Worm (Caenorhabditis elegans) whole organism, late embryonic: ENCODE results near the gene rab-30.

Experiments used
- C38D4.7 ChIP-seq: fragments of 200-800 bp; sonication (Bioruptor generic); optimal IDR thresholded peaks from 2 replicates; lab custom pipeline; 2018; ENCODE audit warnings: mild to moderate bottlenecking, missing genetic modification characterization, moderate library complexity, missing compliant biosample characterization
- K02D7.2 ChIP-seq: sonication (generic microtip); optimal IDR thresholded peaks from 2 replicates; lab custom pipeline; 2017; ENCODE audit warnings: mild to moderate bottlenecking, missing genetic modification characterization, missing compliant biosample characterization
- K09A11.1 ChIP-seq: sonication (generic microtip); optimal IDR thresholded peaks from 2 replicates; lab custom pipeline; 2017; ENCODE audit warnings: antibody characterized with exemption, mild to moderate bottlenecking, missing genetic modification characterization, missing compliant biosample characterization; ENCODE audit not compliant: insufficient read depth
- T23F11.4 ChIP-seq: fragments of 200-800 bp; sonication (Bioruptor generic); optimal IDR thresholded peaks from 2 replicates; lab custom pipeline; 2018; ENCODE audit warnings: mild to moderate bottlenecking, missing genetic modification characterization, missing compliant biosample characterization
- Y22D7AL.16 ChIP-seq: sonication (generic microtip); optimal IDR thresholded peaks from 2 replicates; lab custom pipeline; 2016; ENCODE audit warnings: missing genetic modification characterization, missing compliant biosample characterization
- ceh-22 ChIP-seq: sonication (generic microtip); optimal IDR thresholded peaks from 2 replicates; lab custom pipeline; 2017; ENCODE audit warnings: missing biosample characterization, missing genetic modification characterization
- ceh-24 ChIP-seq: sonication (generic microtip); optimal IDR thresholded peaks from 2 replicates; lab custom pipeline; 2016; ENCODE audit warnings: mild to moderate bottlenecking, missing genetic modification characterization, missing compliant biosample characterization
- ceh-48 ChIP-seq: sonication (generic microtip); optimal IDR thresholded peaks from 2 replicates; lab custom pipeline; 2016; ENCODE audit warnings: missing genetic modification characterization, inconsistent platforms, missing compliant biosample characterization
- ceh-6 ChIP-seq: fragments of 200-800 bp; sonication (Bioruptor generic); optimal IDR thresholded peaks from 2 replicates; lab custom pipeline; 2018; ENCODE audit warnings: mild to moderate bottlenecking, missing genetic modification characterization, missing compliant biosample characterization
- che-1 ChIP-seq: sonication (generic microtip); optimal IDR thresholded peaks from 2 replicates; lab custom pipeline; 2016; ENCODE audit warnings: mild to moderate bottlenecking, missing genetic modification characterization, missing compliant biosample characterization
- dmd-4 ChIP-seq: sonication (generic microtip); optimal IDR thresholded peaks from 2 replicates; lab custom pipeline; 2016; ENCODE audit warnings: borderline replicate concordance, missing genetic modification characterization, missing compliant biosample characterization
- elt-2 ChIP-seq: sonication (generic microtip); optimal IDR thresholded peaks from 2 replicates; lab custom pipeline; 2016; ENCODE audit warnings: missing genetic modification reagents, missing genetic modification characterization, missing compliant biosample characterization
- ets-4 ChIP-seq: sonication (generic microtip); optimal IDR thresholded peaks from 2 replicates; lab custom pipeline; 2016; ENCODE audit warnings: missing genetic modification characterization, missing compliant biosample characterization
- eyg-1 ChIP-seq: sonication (generic microtip); optimal IDR thresholded peaks from 2 replicates; lab custom pipeline; 2016; ENCODE audit warnings: missing genotype, missing genetic modification characterization, missing compliant biosample characterization
- fkh-10 ChIP-seq: fragments of 150-350 bp; optimal IDR thresholded peaks from 2 replicates; lab custom pipeline; 2014; ENCODE audit warnings: missing biosample characterization, missing genetic modification reagents, missing genetic modification characterization
- fkh-6 ChIP-seq: sonication (generic microtip); optimal IDR thresholded peaks from 2 replicates; lab custom pipeline; 2016; ENCODE audit warnings: missing genetic modification characterization, missing compliant biosample characterization
- hlh-13 ChIP-seq: fragments of 200-800 bp; sonication (Bioruptor generic); optimal IDR thresholded peaks from 2 replicates; lab custom pipeline; 2018; ENCODE audit warnings: mild to moderate bottlenecking, missing genetic modification characterization, missing compliant biosample characterization
- hlh-6 ChIP-seq: sonication (generic microtip); optimal IDR thresholded peaks from 2 replicates; lab custom pipeline; 2016; ENCODE audit warnings: missing genotype, missing genetic modification characterization, missing compliant biosample characterization
- lin-11 ChIP-seq: fragments of 200-800 bp; sonication (Bioruptor generic); optimal IDR thresholded peaks from 2 replicates; lab custom pipeline; 2018; ENCODE audit warnings: mild to moderate bottlenecking, missing genetic modification characterization, missing compliant biosample characterization
- madf-2 ChIP-seq: sonication (generic microtip); optimal IDR thresholded peaks from 2 replicates; lab custom pipeline; 2017; ENCODE audit warnings: missing genetic modification characterization, missing compliant biosample characterization
- mec-3 ChIP-seq: sonication (generic microtip); optimal IDR thresholded peaks from 2 replicates; lab custom pipeline; 2016; ENCODE audit warnings: borderline replicate concordance, missing genetic modification characterization, missing compliant biosample characterization
- nhr-11 ChIP-seq: fragments of 150-350 bp; optimal IDR thresholded peaks from 2 replicates; lab custom pipeline; 2014; ENCODE audit warnings: missing biosample characterization, missing genetic modification characterization
- npax-4 ChIP-seq: sonication (generic microtip); optimal IDR thresholded peaks from 2 replicates; lab custom pipeline; 2016; ENCODE audit warnings: missing genetic modification characterization, missing compliant biosample characterization
- odd-2 ChIP-seq: sonication (generic microtip); optimal IDR thresholded peaks from 2 replicates; lab custom pipeline; 2017; ENCODE audit warnings: antibody characterized with exemption, mild to moderate bottlenecking, missing genetic modification characterization, missing compliant biosample characterization
- pag-3 ChIP-seq: sonication (generic microtip); optimal IDR thresholded peaks from 2 replicates; lab custom pipeline; 2016; ENCODE audit warnings: missing compliant biosample characterization, missing genetic modification characterization, borderline replicate concordance
- pat-9 ChIP-seq: fragments of 200-800 bp; sonication (Bioruptor generic); optimal IDR thresholded peaks from 2 replicates; lab custom pipeline; 2018; ENCODE audit warnings: mild to moderate bottlenecking, missing genetic modification characterization, moderate library complexity, missing compliant biosample characterization
- pax-1 ChIP-seq: fragments of 150-350 bp; optimal IDR thresholded peaks from 2 replicates; lab custom pipeline; 2014; ENCODE audit warnings: missing biosample characterization, missing genetic modification characterization
- pha-4 ChIP-seq: fragments of 150-350 bp; optimal IDR thresholded peaks from 2 replicates; lab custom pipeline; 2018; ENCODE audit warnings: missing biosample characterization, missing genetic modification reagents, missing genetic modification characterization
- pros-1 ChIP-seq: fragments of 150-350 bp; optimal IDR thresholded peaks from 2 replicates; lab custom pipeline; 2014; ENCODE audit warnings: missing biosample characterization, missing genetic modification reagents, missing genetic modification characterization
- ref-2 ChIP-seq: sonication (generic microtip); optimal IDR thresholded peaks from 2 replicates; lab custom pipeline; 2016; ENCODE audit warnings: missing genetic modification characterization, missing compliant biosample characterization
- sox-4 ChIP-seq: sonication (generic microtip); optimal IDR thresholded peaks from 2 replicates; lab custom pipeline; 2017; ENCODE audit warnings: mild to moderate bottlenecking, missing genetic modification characterization, inconsistent platforms, missing compliant biosample characterization
- unc-42 ChIP-seq: sonication (generic microtip); optimal IDR thresholded peaks from 2 replicates; lab custom pipeline; 2016; ENCODE audit warnings: missing genotype, missing genetic modification characterization, missing compliant biosample characterization
- unc-55 ChIP-seq: sonication (generic microtip); optimal IDR thresholded peaks from 2 replicates; lab custom pipeline; 2017; ENCODE audit warnings: missing biosample characterization, missing genetic modification reagents, missing genetic modification characterization
- unc-86 ChIP-seq: sonication (generic microtip); optimal IDR thresholded peaks from 2 replicates; lab custom pipeline; 2016; ENCODE audit warnings: missing genetic modification characterization, missing compliant biosample characterization
- zip-5 ChIP-seq: sonication (generic microtip); optimal IDR thresholded peaks from 2 replicates; lab custom pipeline; 2016; ENCODE audit warnings: missing genetic modification characterization, missing compliant biosample characterization

Gene rab-30

ce11 chrIII:10560296-10560695 lies at the start of gene rab-30:
Gene rab-30, plus strand, starts transcription at chrIII:10560596.
- TF ChIP-seq lin-11 (tag; lab: Kevin White, UChicago) (no peak), fkh-6 (tag; lab: Kevin White, UChicago) (no peak), unc-42 (no peak), mec-3 (no peak), che-1 (tag; lab: Kevin White, UChicago) (no peak), elt-2 (tag; lab: Kevin White, UChicago) (no peak), madf-2 (tag; lab: Kevin White, UChicago) (no peak), ceh-48 (tag; lab: Kevin White, UChicago) (no peak), T23F11.4 (GFP tag; lab: Kevin White, UChicago) (no peak), odd-2 (tag; lab: Kevin White, UChicago) (no peak), C38D4.7 (GFP tag; lab: Kevin White, UChicago) (no peak), hlh-6 (tag; lab: Kevin White, UChicago) (no peak), pat-9 (tag; lab: Kevin White, UChicago) (no peak), ceh-24 (tag; lab: Kevin White, UChicago) (no peak), K09A11.1 (tag; lab: Kevin White, UChicago) (no peak), sox-4 (no peak)

ce11 chrIII:10512570-10512969 lies 47.8 kb upstream of the rab-30 start:
- TF ChIP-seq unc-42, result peak; percentile 75
- no peak for TF ChIP-seq ceh-6
- TF ChIP-seq zip-5 (tag; lab: Kevin White, UChicago), result no peak

- no peak for TF ChIP-seq K09A11.1 (tag; lab: Kevin White, UChicago)
- TF ChIP-seq ceh-24 (tag; lab: Kevin White, UChicago), result no peak
- no peak for TF ChIP-seq pha-4
- no peak for TF ChIP-seq odd-2 (tag; lab: Kevin White, UChicago)
- TF ChIP-seq madf-2 (tag; lab: Kevin White, UChicago), result no peak
- no peak for TF ChIP-seq Y22D7AL.16 (tag; lab: Kevin White, UChicago)
- TF ChIP-seq pros-1 (tag; lab: Kevin White, UChicago), result no peak
- TF ChIP-seq npax-4, result no peak
- TF ChIP-seq pax-1 (tag; lab: Kevin White, UChicago), result no peak
- no peak for TF ChIP-seq pag-3
- no peak for TF ChIP-seq zip-5 (tag; lab: Kevin White, UChicago)
- TF ChIP-seq pat-9 (tag; lab: Kevin White, UChicago), result no peak
Observed at ce11 chrIII:10515751-10516150, 44.6 kb upstream of the rab-30 start.

- TF ChIP-seq dmd-4, result no peak
- no peak for TF ChIP-seq unc-42
- TF ChIP-seq K02D7.2, result no peak
- no peak for TF ChIP-seq ceh-48 (tag; lab: Kevin White, UChicago)
- TF ChIP-seq ref-2, result no peak
- no peak for TF ChIP-seq eyg-1 (tag; lab: Kevin White, UChicago)
- no peak for TF ChIP-seq fkh-6 (tag; lab: Kevin White, UChicago)
- no peak for TF ChIP-seq unc-55 (GFP tag; lab: Kevin White, UChicago)
- TF ChIP-seq unc-86 (tag; lab: Kevin White, UChicago), result no peak
- TF ChIP-seq fkh-10 (GFP tag; lab: Kevin White, UChicago), result no peak
- no peak for TF ChIP-seq Y22D7AL.16 (tag; lab: Kevin White, UChicago)
- no peak for TF ChIP-seq pat-9 (tag; lab: Kevin White, UChicago)
- TF ChIP-seq nhr-11 (tag; lab: Kevin White, UChicago), result no peak
- TF ChIP-seq ets-4 (tag; lab: Kevin White, UChicago), result no peak
- no peak for TF ChIP-seq hlh-13
- TF ChIP-seq elt-2 (tag; lab: Kevin White, UChicago), result no peak
- no peak for TF ChIP-seq ceh-22 (tag; lab: Kevin White, UChicago)
Observed at ce11 chrIII:10518884-10519283, 41.5 kb upstream of the rab-30 start.
